Worm (Caenorhabditis elegans) whole organism, L3 larva: Measurements from ENCODE around the gene exc-1.

ENCODE experiments used
- nfya-1 ChIP-seq: sonication (generic microtip); optimal IDR thresholded peaks from 2 replicates; lab custom pipeline; 2017; ENCODE audit warnings: missing genetic modification characterization, mild to moderate bottlenecking, missing compliant biosample characterization, antibody characterized with exemption, moderate library complexity; ENCODE audit not compliant: insufficient read depth
- nhr-11 ChIP-seq: fragments of 150-350 bp; optimal IDR thresholded peaks from 2 replicates; lab custom pipeline; 2014; ENCODE audit warnings: missing biosample characterization, missing genetic modification characterization
- snpc-4 ChIP-seq: fragments of 150-350 bp; optimal IDR thresholded peaks from 2 replicates; lab custom pipeline; 2014; ENCODE audit warnings: missing biosample characterization, missing genetic modification characterization
- ztf-11 ChIP-seq: fragments of 150-350 bp; optimal IDR thresholded peaks from 2 replicates; lab custom pipeline; 2014; ENCODE audit warnings: missing biosample characterization, missing genetic modification characterization
- ztf-4 ChIP-seq: fragments of 150-350 bp; optimal IDR thresholded peaks from 2 replicates; lab custom pipeline; 2014; ENCODE audit warnings: missing biosample characterization, missing genetic modification characterization

DNA sequence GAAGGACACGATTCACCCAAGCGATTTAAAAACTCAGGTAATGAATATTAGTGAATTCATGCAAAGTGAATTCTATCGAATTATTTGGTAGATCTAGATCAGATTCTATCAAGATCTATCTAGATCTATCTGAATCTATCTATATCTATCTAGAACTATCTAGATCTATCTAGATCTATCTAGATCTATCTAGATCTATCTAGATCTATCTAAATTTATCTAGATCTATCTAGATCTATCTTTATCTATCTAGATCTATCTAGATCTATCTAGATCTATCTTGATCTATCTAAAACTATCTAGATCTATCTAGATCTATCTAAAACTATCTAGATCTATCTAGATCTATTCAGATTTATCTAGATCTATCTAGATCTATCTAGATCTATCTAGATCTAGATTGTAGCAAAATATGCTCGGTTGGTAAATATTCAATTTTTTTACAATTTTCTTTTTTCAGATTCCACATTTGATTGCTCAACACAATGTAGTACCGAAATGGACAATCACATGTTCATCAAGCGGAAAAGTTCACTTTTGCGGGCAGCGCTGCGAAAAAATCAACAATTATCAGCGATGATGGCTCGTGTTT lies 7.2 kb downstream of the exc-1 start:
- TF ChIP-seq nfya-1 (tag; lab: Kevin White, UChicago) (no peak), snpc-4 (tag; lab: Kevin White, UChicago) (no peak), ztf-11 (tag; lab: Kevin White, UChicago) (no peak), ztf-4 (tag; lab: Kevin White, UChicago) (no peak), nhr-11 (no peak)
